Worm (Caenorhabditis elegans) whole organism, young adult: ENCODE data around the gene bath-42.

Experiments used
- C06A6.2 ChIP-seq: fragments of 200-800 bp; sonication (Bioruptor generic); conservative IDR thresholded peaks from 2 replicates; pipeline ENCODE4 v1.3.6; 2022; ENCODE audit warnings: missing genetic modification characterization, missing compliant biosample characterization
- D2030.7 ChIP-seq: fragments of 200-800 bp; sonication (Bioruptor generic); IDR thresholded peaks from 2 replicates; pipeline ENCODE4 v1.3.6; 2022; ENCODE audit warnings: missing genetic modification reagents, missing genetic modification characterization, missing compliant biosample characterization
- F37B4.10 ChIP-seq: fragments of 200-800 bp; sonication (Bioruptor generic); IDR thresholded peaks from 2 replicates; pipeline ENCODE4 v1.3.6; 2022; ENCODE audit warnings: missing genetic modification characterization, missing compliant biosample characterization
- F39B2.1 ChIP-seq: fragments of 200-800 bp; sonication (Bioruptor generic); IDR thresholded peaks from 2 replicates; pipeline ENCODE4 v1.3.6; 2022; ENCODE audit warnings: missing genetic modification reagents, missing genetic modification characterization, missing compliant biosample characterization
- F52B5.7 ChIP-seq: sonication (generic microtip); optimal IDR thresholded peaks from 2 replicates; lab custom pipeline; 2016; ENCODE audit warnings: mild to moderate bottlenecking, missing genetic modification characterization, missing compliant biosample characterization
- F57C9.4 ChIP-seq: sonication (generic microtip); optimal IDR thresholded peaks from 2 replicates; lab custom pipeline; 2017; ENCODE audit warnings: mild to moderate bottlenecking, missing genetic modification characterization, missing compliant biosample characterization
- K11D2.4 ChIP-seq: fragments of 200-800 bp; sonication (Bioruptor generic); IDR thresholded peaks from 2 replicates; pipeline ENCODE4 v1.3.6; 2022; ENCODE audit warnings: missing genetic modification reagents, missing genetic modification characterization, missing compliant biosample characterization
- Y95B8A.8 ChIP-seq: fragments of 200-800 bp; sonication (Bioruptor generic); IDR thresholded peaks from 2 replicates; pipeline ENCODE4 v1.3.6; 2022; ENCODE audit warnings: missing genetic modification reagents, missing genetic modification characterization, missing compliant biosample characterization
- ama-1 ChIP-seq, 3 experiments: fragments of 150-350 bp in 1 of 3; sonication (generic microtip) in 2 of 3; optimal IDR thresholded peaks; 2 replicates each; lab custom pipeline; 2014 to 2018; ENCODE audit warnings: missing biosample characterization in 2 of 3, missing genetic modification characterization in 2 of 3, missing genetic modification reagents in 2 of 3
- attf-3 ChIP-seq: fragments of 200-800 bp; sonication (Bioruptor generic); conservative IDR thresholded peaks from 2 replicates; pipeline ENCODE4 v1.3.6; 2022; ENCODE audit warnings: missing genetic modification reagents, missing genetic modification characterization, missing compliant biosample characterization
- attf-5 ChIP-seq: fragments of 200-800 bp; sonication (Bioruptor generic); optimal IDR thresholded peaks from 2 replicates; lab custom pipeline; 2018; ENCODE audit warnings: mild to moderate bottlenecking, missing genetic modification characterization, missing compliant biosample characterization
- attf-6 ChIP-seq: fragments of 200-800 bp; sonication (Bioruptor generic); IDR thresholded peaks from 2 replicates; pipeline ENCODE4 v1.3.6; 2022; ENCODE audit warnings: missing genetic modification reagents, missing genetic modification characterization, missing compliant biosample characterization
- bed-1 ChIP-seq: fragments of 200-800 bp; sonication (Bioruptor generic); IDR thresholded peaks from 2 replicates; pipeline ENCODE4 v1.3.6; 2022; ENCODE audit warnings: missing genetic modification reagents, missing genetic modification characterization, missing compliant biosample characterization
- cebp-2 ChIP-seq: fragments of 200-800 bp; sonication (Bioruptor generic); IDR thresholded peaks from 2 replicates; pipeline ENCODE4 v1.3.6; 2022; ENCODE audit warnings: missing genetic modification characterization, missing compliant biosample characterization
- ceh-91 ChIP-seq: fragments of 200-800 bp; sonication (Bioruptor generic); IDR thresholded peaks from 2 replicates; pipeline ENCODE4 v1.3.6; 2022; ENCODE audit warnings: missing genetic modification reagents, missing genetic modification characterization, missing compliant biosample characterization
- egl-18 ChIP-seq: fragments of 200-800 bp; sonication (Bioruptor generic); IDR thresholded peaks from 2 replicates; pipeline ENCODE4 v1.3.6; 2022; ENCODE audit warnings: missing genetic modification reagents, missing genetic modification characterization, missing compliant biosample characterization
- hlh-12 ChIP-seq: sonication (generic microtip); optimal IDR thresholded peaks from 2 replicates; lab custom pipeline; 2016; ENCODE audit warnings: missing genetic modification characterization, missing compliant biosample characterization
- hlh-26 ChIP-seq: fragments of 200-800 bp; sonication (Bioruptor generic); conservative IDR thresholded peaks from 2 replicates; pipeline ENCODE4 v1.3.6; 2022; ENCODE audit warnings: missing genetic modification reagents, missing genetic modification characterization, missing compliant biosample characterization
- hmg-1.2 ChIP-seq: fragments of 200-800 bp; sonication (Bioruptor generic); IDR thresholded peaks from 2 replicates; pipeline ENCODE4 v1.3.6; 2022; ENCODE audit warnings: missing genetic modification reagents, missing genetic modification characterization, missing compliant biosample characterization
- hrde-1 ChIP-seq: sonication (generic microtip); optimal IDR thresholded peaks from 2 replicates; lab custom pipeline; 2016; ENCODE audit warnings: missing genetic modification characterization, mild to moderate bottlenecking, missing compliant biosample characterization, moderate library complexity, missing genotype, missing genetic modification reagents, borderline replicate concordance
- let-607 ChIP-seq, 2 experiments: fragments of 200-800 bp in 1 of 2; sonication (Bioruptor generic) in 1 of 2; sonication (generic microtip) in 1 of 2; optimal IDR thresholded peaks; 2 replicates each; lab custom pipeline; 2016 to 2018; ENCODE audit warnings: mild to moderate bottlenecking in 2 of 2, missing compliant biosample characterization in 2 of 2, missing genetic modification characterization in 2 of 2, moderate library complexity in 2 of 2, missing genotype in 1 of 2
- lsl-1 ChIP-seq: fragments of 200-800 bp; sonication (Bioruptor generic); optimal IDR thresholded peaks from 2 replicates; lab custom pipeline; 2018; ENCODE audit warnings: mild to moderate bottlenecking, missing genetic modification characterization, moderate library complexity, missing compliant biosample characterization
- mcd-1 ChIP-seq: fragments of 200-800 bp; sonication (Bioruptor generic); IDR thresholded peaks from 2 replicates; pipeline ENCODE4 v1.3.6; 2022; ENCODE audit warnings: missing genetic modification reagents, missing genetic modification characterization, missing compliant biosample characterization
- mes-4 ChIP-seq: sonication (generic microtip); optimal IDR thresholded peaks from 2 replicates; lab custom pipeline; 2016; ENCODE audit warnings: missing genotype, missing genetic modification characterization, missing compliant biosample characterization
- nfya-1 ChIP-seq: sonication (generic microtip); optimal IDR thresholded peaks from 2 replicates; lab custom pipeline; 2017; ENCODE audit warnings: antibody characterized with exemption, missing compliant biosample characterization, missing genetic modification characterization, borderline replicate concordance; ENCODE audit not compliant: insufficient read depth
- nhr-120 ChIP-seq: fragments of 200-800 bp; sonication (Bioruptor generic); IDR thresholded peaks from 2 replicates; pipeline ENCODE4 v1.3.6; 2022; ENCODE audit warnings: missing genetic modification characterization, missing compliant biosample characterization
- nhr-80 ChIP-seq: sonication (generic microtip); optimal IDR thresholded peaks from 2 replicates; lab custom pipeline; 2016; ENCODE audit warnings: missing genetic modification characterization, missing compliant biosample characterization
- pbrm-1 ChIP-seq: fragments of 200-800 bp; sonication (Bioruptor generic); IDR thresholded peaks from 2 replicates; pipeline ENCODE4 v1.3.6; 2022; ENCODE audit warnings: missing genetic modification reagents, missing genetic modification characterization, missing compliant biosample characterization
- pha-4 ChIP-seq: fragments of 150-350 bp; sonication (generic microtip); optimal IDR thresholded peaks from 2 replicates; lab custom pipeline; 2014; ENCODE audit warnings: missing biosample characterization, missing genetic modification reagents, missing genetic modification characterization
- sea-2 ChIP-seq: fragments of 200-800 bp; sonication (Bioruptor generic); IDR thresholded peaks from 2 replicates; pipeline ENCODE4 v1.3.6; 2022; ENCODE audit warnings: missing genetic modification characterization, missing compliant biosample characterization
- snpc-1.1 ChIP-seq: sonication (generic microtip); optimal IDR thresholded peaks from 2 replicates; lab custom pipeline; 2017; ENCODE audit warnings: missing genetic modification characterization, mild to moderate bottlenecking, missing compliant biosample characterization, antibody characterized with exemption, moderate library complexity, missing genotype, missing genetic modification reagents; ENCODE audit not compliant: insufficient read depth
- snpc-3.4 ChIP-seq: sonication (generic microtip); optimal IDR thresholded peaks from 2 replicates; lab custom pipeline; 2017; ENCODE audit warnings: missing genetic modification characterization, mild to moderate bottlenecking, missing compliant biosample characterization, antibody characterized with exemption, moderate library complexity, missing genotype, missing genetic modification reagents
- ztf-18 ChIP-seq: sonication (generic microtip); optimal IDR thresholded peaks from 2 replicates; lab custom pipeline; 2016; ENCODE audit warnings: missing genotype, mild to moderate bottlenecking, missing genetic modification characterization, missing compliant biosample characterization
- ztf-22 ChIP-seq: fragments of 200-800 bp; sonication (Bioruptor generic); optimal IDR thresholded peaks from 2 replicates; lab custom pipeline; 2018; ENCODE audit warnings: mild to moderate bottlenecking, missing genetic modification characterization, moderate library complexity, missing compliant biosample characterization
- ztf-26 ChIP-seq: sonication (generic microtip); optimal IDR thresholded peaks from 2 replicates; lab custom pipeline; 2017; ENCODE audit warnings: missing genetic modification characterization, missing compliant biosample characterization

Gene bath-42

DNA sequence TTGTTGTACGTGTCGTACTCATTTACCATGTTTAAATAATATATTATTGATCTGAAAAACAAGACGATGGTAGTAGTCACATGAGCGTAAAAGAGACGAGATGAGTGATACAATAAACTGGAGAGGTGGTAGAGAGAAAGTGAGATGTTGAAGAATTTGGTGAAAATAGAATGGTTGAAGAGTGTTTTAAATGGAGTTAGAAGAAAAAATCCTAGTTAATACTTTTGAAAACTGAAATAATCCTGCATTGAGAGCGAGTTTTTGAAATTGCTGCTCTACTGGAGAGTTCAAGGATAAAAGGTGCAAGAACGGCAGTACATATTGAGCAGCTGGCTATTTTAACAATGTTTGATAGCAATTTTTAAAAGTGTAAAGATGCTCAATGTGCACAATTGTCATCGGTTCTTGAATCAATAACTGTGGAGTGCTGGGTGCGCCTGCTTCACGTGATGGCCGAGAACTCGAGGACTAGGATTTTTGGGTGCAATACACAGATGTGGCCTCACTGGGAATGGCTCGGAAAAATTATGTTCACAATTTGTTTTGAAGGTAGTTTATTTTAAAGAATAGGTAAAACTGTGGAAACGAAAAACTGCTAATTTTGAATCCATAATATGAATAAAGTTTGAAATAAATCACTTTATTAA is 4.9 kb downstream of the bath-42 start, which contains the start of gene atg-13:
Gene atg-13, minus strand, starts transcription at position 51 of the 647 bp plus-strand sequence.
- no peak for TF ChIP-seq mes-4
- no peak for TF ChIP-seq pha-4 (tag; lab: Kevin White, UChicago)
- no peak for TF ChIP-seq sea-2 (GFP tag; lab: Robert Waterston, UW)
- TF ChIP-seq bed-1: no peak
- no peak for TF ChIP-seq Y95B8A.8 (GFP tag; lab: Robert Waterston, UW)
- TF ChIP-seq snpc-3.4 (tag; lab: Kevin White, UChicago): no peak
- TF ChIP-seq cebp-2 (GFP tag; lab: Robert Waterston, UW): no peak
- TF ChIP-seq ceh-91 (GFP tag; lab: Robert Waterston, UW): peak; percentile 20; the same call in 1 of the 2 replicates
- TF ChIP-seq pbrm-1: no peak
- no peak for TF ChIP-seq lsl-1 (GFP tag; lab: Kevin White, UChicago)
- no peak for TF ChIP-seq hlh-26 (GFP tag; lab: Robert Waterston, UW)
- TF ChIP-seq snpc-1.1 (tag; lab: Kevin White, UChicago): no peak
- no peak for TF ChIP-seq hrde-1 (tag; lab: Kevin White, UChicago)
- no peak for TF ChIP-seq C06A6.2
- peak; percentile 22 for TF ChIP-seq nhr-80
- no peak for TF ChIP-seq egl-18 (GFP tag; lab: Robert Waterston, UW)
- no peak for TF ChIP-seq ztf-22 (GFP tag; lab: Kevin White, UChicago)
- TF ChIP-seq let-607 (tag; optimal IDR thresholded peaks at IDR 0.05; lab: Kevin White, UChicago): peak in 1 of 2 experiments; percentile 7
- TF ChIP-seq attf-5 (GFP tag; lab: Kevin White, UChicago): peak; percentile 13
- TF ChIP-seq F52B5.7 (tag; lab: Kevin White, UChicago): no peak
- TF ChIP-seq mcd-1 (GFP tag; lab: Robert Waterston, UW): peak; percentile 39; the same call in 1 of the 2 replicates
- TF ChIP-seq nhr-120 (GFP tag; lab: Robert Waterston, UW): no peak
- no peak for TF ChIP-seq F37B4.10
- 0 out of 2 replicates have a peak, but pooled peaks have one; percentile 18 for TF ChIP-seq hmg-1.2
- TF ChIP-seq attf-3 (GFP tag; lab: Robert Waterston, UW): no peak
- TF ChIP-seq attf-6 (GFP tag; lab: Robert Waterston, UW): no peak
- TF ChIP-seq F57C9.4: no peak
- no peak for TF ChIP-seq K11D2.4 (GFP tag; lab: Robert Waterston, UW)
- TF ChIP-seq nfya-1 (tag; lab: Kevin White, UChicago): no peak
- no peak for TF ChIP-seq F39B2.1

DNA sequence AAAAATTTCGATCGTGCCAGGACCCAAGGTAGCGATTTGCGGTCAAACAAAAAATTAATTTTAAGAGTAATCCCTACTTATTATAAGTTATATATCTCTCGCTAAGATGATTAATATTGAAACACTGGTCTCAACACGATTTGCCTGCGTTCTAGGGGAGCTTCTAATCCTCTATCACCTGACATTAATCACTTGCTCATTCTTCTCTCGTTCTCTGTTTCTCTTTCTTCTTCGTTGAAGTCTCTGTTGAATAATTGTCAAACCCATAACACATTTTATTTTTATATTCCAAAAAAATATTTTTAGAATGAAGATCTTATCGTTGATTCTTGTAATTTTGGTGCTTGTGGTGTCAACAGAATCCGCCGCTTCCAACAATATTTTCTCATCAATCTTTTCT is 8.0 kb downstream of the bath-42 start, which contains the start of gene D2007.1:
Gene D2007.1, plus strand, starts transcription at position 301 of the 400 bp plus-strand sequence.
- TF ChIP-seq hlh-12 (tag; lab: Kevin White, UChicago): no peak
- TF ChIP-seq D2030.7 (GFP tag; lab: Robert Waterston, UW): no peak
- no peak for TF ChIP-seq ztf-18 (tag; lab: Kevin White, UChicago)
- TF ChIP-seq ama-1 (optimal IDR thresholded peaks at IDR 0.05; lab: Kevin White, UChicago): no peak
- no peak for TF ChIP-seq ama-1 (GFP tag; optimal IDR thresholded peaks at IDR 0.05; lab: Kevin White, UChicago)

DNA sequence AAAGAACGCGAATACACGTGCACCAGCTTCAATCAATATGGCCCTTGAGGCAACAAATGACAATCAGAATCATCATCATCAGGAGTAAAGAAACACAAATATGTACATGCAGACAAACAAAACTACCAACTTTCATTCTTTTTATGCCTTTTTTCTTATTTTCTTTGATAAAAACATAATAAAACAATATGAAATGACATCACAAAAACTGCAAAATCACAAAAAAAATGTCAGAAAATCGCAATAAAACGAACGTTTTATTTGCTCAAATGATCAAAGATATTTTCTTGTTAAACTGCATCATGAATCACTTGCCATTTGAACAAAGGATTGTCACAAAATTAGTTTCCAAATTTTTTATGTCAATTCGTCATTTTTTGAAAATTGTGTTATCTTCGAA is 8.8 kb downstream of the bath-42 start:
- peak; percentile 38 for TF ChIP-seq nhr-80
- TF ChIP-seq ztf-26 (tag; lab: Kevin White, UChicago): no peak
- peak in 1 of 2 experiments; percentile 17 for TF ChIP-seq let-607 (tag; optimal IDR thresholded peaks at IDR 0.05; lab: Kevin White, UChicago)
